Fruit fly (Drosophila melanogaster) whole organism, embryonic: ENCODE data around the gene Muc30E.

Source experiments
- Ada2b ChIP-seq: fragments of 200-800 bp; sonication (Bioruptor generic); IDR thresholded peaks from 2 replicates; pipeline ENCODE4 v1.3.6; 2022; ENCODE audit warnings: missing biosample characterization, missing genetic modification characterization
- B-H1 ChIP-seq: fragments of 200-800 bp; sonication (Bioruptor generic); IDR thresholded peaks from 3 replicates; pipeline ENCODE4 v1.3.6; 2022; ENCODE audit warnings: missing biosample characterization, missing genetic modification characterization
- Blimp-1 ChIP-seq: fragments of 200-800 bp; sonication (Bioruptor generic); optimal IDR thresholded peaks from 3 replicates; lab custom pipeline; 2018; ENCODE audit warnings: missing biosample characterization, missing genetic modification characterization, mild to moderate bottlenecking, moderate library complexity, missing genetic modification reagents
- CG12659 ChIP-seq: fragments of 200-800 bp; sonication (Bioruptor generic); optimal IDR thresholded peaks from 3 replicates; lab custom pipeline; 2017; ENCODE audit warnings: mild to moderate bottlenecking, missing biosample characterization, missing genetic modification reagents, missing genetic modification characterization
- CG12942 ChIP-seq: fragments of 200-800 bp; sonication (Bioruptor generic); optimal IDR thresholded peaks from 3 replicates; lab custom pipeline; 2016; ENCODE audit warnings: missing biosample characterization, missing genetic modification characterization
- CG16779 ChIP-seq: fragments of 200-800 bp; sonication (Bioruptor generic); IDR thresholded peaks from 2 replicates; pipeline ENCODE4 v1.3.6; 2022; ENCODE audit warnings: missing biosample characterization, missing genetic modification characterization
- CG17568 ChIP-seq: fragments of 200-800 bp; sonication (Bioruptor generic); optimal IDR thresholded peaks from 2 replicates; lab custom pipeline; 2018; ENCODE audit warnings: missing biosample characterization, mild to moderate bottlenecking, missing genetic modification characterization, moderate library complexity
- CG33557 ChIP-seq: fragments of 200-800 bp; sonication (Bioruptor generic); optimal IDR thresholded peaks from 2 replicates; lab custom pipeline; 2019; ENCODE audit warnings: missing biosample characterization, mild to moderate bottlenecking, missing genetic modification characterization, moderate library complexity
- CG34224 ChIP-seq: fragments of 200-800 bp; sonication (Bioruptor generic); IDR thresholded peaks from 3 replicates; pipeline ENCODE4 v1.3.6; 2022; ENCODE audit warnings: missing biosample characterization, missing genetic modification characterization; ENCODE audit not compliant: partially characterized antibody
- CG34376 ChIP-seq: fragments of 200-800 bp; sonication (Bioruptor generic); optimal IDR thresholded peaks from 2 replicates; lab custom pipeline; 2018; ENCODE audit warnings: missing biosample characterization, mild to moderate bottlenecking, missing genetic modification characterization
- CG3838 ChIP-seq: fragments of 200-800 bp; sonication (Bioruptor generic); optimal IDR thresholded peaks from 3 replicates; lab custom pipeline; 2016; ENCODE audit warnings: missing biosample characterization, missing genetic modification characterization
- CG4328 ChIP-seq: fragments of 200-800 bp; sonication (Bioruptor generic); optimal IDR thresholded peaks from 3 replicates; lab custom pipeline; 2017; ENCODE audit warnings: missing biosample characterization, missing genetic modification reagents, missing genetic modification characterization
- CG4854 ChIP-seq: fragments of 200-800 bp; sonication (Bioruptor generic); optimal IDR thresholded peaks from 2 replicates; lab custom pipeline; 2016; ENCODE audit warnings: missing biosample characterization, missing genetic modification characterization, inconsistent platforms
- CG7839 ChIP-seq: fragments of 200-800 bp; sonication (Bioruptor generic); optimal IDR thresholded peaks from 3 replicates; lab custom pipeline; 2018; ENCODE audit warnings: missing biosample characterization, mild to moderate bottlenecking, missing genetic modification characterization, moderate library complexity
- CG8281 ChIP-seq: fragments of 200-800 bp; sonication (Bioruptor generic); optimal IDR thresholded peaks from 2 replicates; lab custom pipeline; 2018; ENCODE audit warnings: missing biosample characterization, mild to moderate bottlenecking, missing genetic modification characterization, moderate library complexity
- CG9876 ChIP-seq: fragments of 200-800 bp; sonication (Bioruptor generic); optimal IDR thresholded peaks from 2 replicates; lab custom pipeline; 2016; ENCODE audit warnings: missing biosample characterization, missing genetic modification characterization
- Chrac-16 ChIP-seq: fragments of 200-800 bp; sonication (Bioruptor generic); optimal IDR thresholded peaks from 3 replicates; lab custom pipeline; 2016; ENCODE audit warnings: missing biosample characterization, missing genetic modification characterization
- Dad ChIP-seq: fragments of 200-800 bp; sonication (Bioruptor generic); optimal IDR thresholded peaks from 3 replicates; lab custom pipeline; 2016; ENCODE audit warnings: missing biosample characterization, missing genetic modification characterization
- Deaf1 ChIP-seq: fragments of 200-800 bp; optimal IDR thresholded peaks from 3 replicates; lab custom pipeline; 2019; ENCODE audit warnings: missing biosample characterization, mild to moderate bottlenecking, missing genetic modification characterization, moderate library complexity
- Dek ChIP-seq: fragments of 200-800 bp; sonication (Bioruptor generic); optimal IDR thresholded peaks from 3 replicates; lab custom pipeline; 2019; ENCODE audit warnings: missing biosample characterization, mild to moderate bottlenecking, missing genetic modification characterization, moderate library complexity
- Dll ChIP-seq: fragments of 200-800 bp; sonication (Bioruptor generic); IDR thresholded peaks from 4 replicates; pipeline ENCODE4 v1.3.6; 2022; ENCODE audit warnings: missing biosample characterization, missing genetic modification characterization; ENCODE audit not compliant: partially characterized antibody
- E2f2 ChIP-seq: fragments of 200-800 bp; sonication (Bioruptor generic); IDR thresholded peaks from 2 replicates; pipeline ENCODE4 v1.3.6; 2022; ENCODE audit warnings: missing biosample characterization, missing genetic modification characterization
- Elba2 ChIP-seq: fragments of 200-800 bp; sonication (Bioruptor generic); optimal IDR thresholded peaks from 3 replicates; lab custom pipeline; 2016; ENCODE audit warnings: missing biosample characterization, missing genetic modification characterization
- GATAe ChIP-seq: fragments of 200-800 bp; sonication (Bioruptor generic); conservative IDR thresholded peaks from 2 replicates; pipeline ENCODE4 v1.3.6; 2022; ENCODE audit warnings: missing biosample characterization, missing genetic modification characterization
- HLH4C ChIP-seq: fragments of 200-800 bp; sonication (Bioruptor generic); IDR thresholded peaks from 3 replicates; pipeline ENCODE4 v1.3.6; 2022; ENCODE audit warnings: missing biosample characterization, missing genetic modification characterization; ENCODE audit not compliant: partially characterized antibody
- HLHmδ ChIP-seq: fragments of 200-800 bp; sonication (Bioruptor generic); optimal IDR thresholded peaks from 2 replicates; lab custom pipeline; 2018; ENCODE audit warnings: missing biosample characterization, mild to moderate bottlenecking, missing genetic modification characterization, moderate library complexity
- HmgD ChIP-seq: fragments of 200-800 bp; sonication (Bioruptor generic); optimal IDR thresholded peaks from 3 replicates; lab custom pipeline; 2016; ENCODE audit warnings: missing biosample characterization, missing genetic modification characterization
- Kr ChIP-seq: fragments of 200-800 bp; sonication (Bioruptor generic); optimal IDR thresholded peaks from 2 replicates; lab custom pipeline; 2017; ENCODE audit warnings: missing biosample characterization, mild to moderate bottlenecking, missing genetic modification characterization
- Med ChIP-seq: fragments of 200-800 bp; sonication (Bioruptor generic); peaks from one replicate; lab custom pipeline; 2016; ENCODE audit warnings: missing biosample characterization, missing genetic modification characterization, mild to moderate bottlenecking, inconsistent platforms, moderate library complexity
- Oli ChIP-seq: fragments of 200-800 bp; sonication (Bioruptor generic); optimal IDR thresholded peaks from 2 replicates; lab custom pipeline; 2018; ENCODE audit warnings: missing biosample characterization, mild to moderate bottlenecking, missing genetic modification characterization, moderate library complexity
- Opbp ChIP-seq: fragments of 200-800 bp; sonication (Bioruptor generic); IDR thresholded peaks from 3 replicates; pipeline ENCODE4 v1.3.6; 2022; ENCODE audit warnings: missing biosample characterization, missing genetic modification characterization; ENCODE audit not compliant: partially characterized antibody
- Optix ChIP-seq: fragments of 200-800 bp; sonication (Bioruptor generic); IDR thresholded peaks from 3 replicates; pipeline ENCODE4 v1.3.6; 2022; ENCODE audit warnings: missing biosample characterization, missing genetic modification characterization
- Sry-δ ChIP-seq: fragments of 200-800 bp; sonication (Bioruptor generic); optimal IDR thresholded peaks from 2 replicates; lab custom pipeline; 2016; ENCODE audit warnings: missing biosample characterization, missing genetic modification characterization
- aop ChIP-seq: fragments of 200-800 bp; sonication (Bioruptor generic); IDR thresholded peaks from 2 replicates; pipeline ENCODE4 v1.3.6; 2022; ENCODE audit warnings: missing biosample characterization, missing genetic modification characterization
- gt ChIP-seq: fragments of 200-800 bp; sonication (Bioruptor generic); IDR thresholded peaks from 2 replicates; pipeline ENCODE4 v1.3.6; 2022; ENCODE audit warnings: missing biosample characterization, missing genetic modification characterization
- jigr1 ChIP-seq: fragments of 200-800 bp; sonication (Bioruptor generic); IDR thresholded peaks from 3 replicates; pipeline ENCODE4 v1.3.6; 2022; ENCODE audit warnings: missing biosample characterization, missing genetic modification characterization
- lov ChIP-seq, 2 experiments: fragments of 200-800 bp in 1 of 2; fragments of >200 bp in 1 of 2; sonication (Bioruptor generic) in 1 of 2; IDR thresholded peaks in 1 of 2; optimal IDR thresholded peaks in 1 of 2; 2 replicates in 1 of 2; 3 replicates in 1 of 2; pipeline versions ENCODE4 v1.3.6 to Lab custom; 2017 to 2022; ENCODE audit warnings: missing biosample characterization in 1 of 2, missing genetic modification characterization in 1 of 2
- maf-S ChIP-seq: fragments of 200-800 bp; sonication (Bioruptor generic); optimal IDR thresholded peaks from 2 replicates; lab custom pipeline; 2016; ENCODE audit warnings: missing biosample characterization, missing genetic modification characterization
- nerfin-1 ChIP-seq: fragments of 200-800 bp; sonication (Bioruptor generic); optimal IDR thresholded peaks from 3 replicates; lab custom pipeline; 2019; ENCODE audit warnings: missing biosample characterization, mild to moderate bottlenecking, missing genetic modification characterization, moderate library complexity
- org-1 ChIP-seq: fragments of 200-800 bp; sonication (Bioruptor generic); optimal IDR thresholded peaks from 2 replicates; lab custom pipeline; 2017; ENCODE audit warnings: missing biosample characterization, missing genetic modification characterization
- phol ChIP-seq: fragments of 200-800 bp; sonication (Bioruptor generic); optimal IDR thresholded peaks from 3 replicates; lab custom pipeline; 2018; ENCODE audit warnings: missing biosample characterization, mild to moderate bottlenecking, missing genetic modification characterization, moderate library complexity
- pros ChIP-seq: fragments of 200-800 bp; sonication (Bioruptor generic); optimal IDR thresholded peaks from 3 replicates; lab custom pipeline; 2019; ENCODE audit warnings: missing biosample characterization, mild to moderate bottlenecking, missing genetic modification characterization, moderate library complexity
- ro ChIP-seq: fragments of 200-800 bp; sonication (Bioruptor generic); IDR thresholded peaks from 2 replicates; pipeline ENCODE4 v1.3.6; 2022; ENCODE audit warnings: missing biosample characterization, missing genetic modification characterization
- shn ChIP-seq: fragments of 200-800 bp; sonication (Bioruptor generic); optimal IDR thresholded peaks from 3 replicates; lab custom pipeline; 2016; ENCODE audit warnings: missing biosample characterization, missing genetic modification characterization
- ssp ChIP-seq: fragments of 200-800 bp; sonication (Bioruptor generic); IDR thresholded peaks from 2 replicates; pipeline ENCODE4 v1.3.6; 2022; ENCODE audit warnings: missing biosample characterization, missing genetic modification characterization
- tna ChIP-seq: fragments of 200-800 bp; sonication (Bioruptor generic); IDR thresholded peaks from 2 replicates; pipeline ENCODE4 v1.3.6; 2022; ENCODE audit warnings: missing biosample characterization, missing genetic modification characterization; ENCODE audit not compliant: partially characterized antibody
- usp ChIP-seq: fragments of >200 bp; optimal IDR thresholded peaks from 2 replicates; lab custom pipeline; 2017; ENCODE audit warnings: missing biosample characterization, missing genetic modification characterization
- vnd ChIP-seq: fragments of 200-800 bp; sonication (Bioruptor generic); IDR thresholded peaks from 3 replicates; pipeline ENCODE4 v1.3.6; 2022; ENCODE audit warnings: missing biosample characterization, missing genetic modification characterization; ENCODE audit not compliant: partially characterized antibody
- zfh1 ChIP-seq: fragments of 200-800 bp; sonication (Bioruptor generic); IDR thresholded peaks from 3 replicates; pipeline ENCODE4 v1.3.6; 2022; ENCODE audit warnings: missing biosample characterization, missing genetic modification characterization

Gene Muc30E

dm6 chr2L:9938631-9939256 lies 35.8 kb upstream of the Muc30E start, which contains the start of the genes Datp and CG4619 (continued):
- TF ChIP-seq vnd (no peak), Optix (no peak), HLHmδ (no peak), Med (peak; percentile 96), usp (GFP tag; lab: Kevin White, UChicago) (no peak), CG7839 (no peak), Chrac-16 (GFP tag; lab: Kevin White, UChicago) (peak; percentile 1), CG34376 (GFP tag; lab: Kevin White, UChicago) (peak; percentile 31), GATAe (GFP tag; lab: Robert Waterston, UW) (no peak), ssp (GFP tag; lab: Robert Waterston, UW) (no peak), Blimp-1 (no peak), CG17568 (no peak), CG16779 (no peak), ro (GFP tag; lab: Robert Waterston, UW) (no peak), jigr1 (GFP tag; lab: Robert Waterston, UW) (no peak), Sry-δ (GFP tag; lab: Kevin White, UChicago) (peak; percentile 30), HmgD (GFP tag; lab: Kevin White, UChicago) (peak; percentile 66), Elba2 (GFP tag; lab: Kevin White, UChicago) (peak; percentile 61), Kr (GFP tag; lab: Kevin White, UChicago) (no peak), CG4328 (GFP tag; lab: Kevin White, UChicago) (no peak), aop (no peak), Dll (no peak), HLH4C (GFP tag; lab: Robert Waterston, UW) (no peak), Deaf1 (tag; lab: Kevin White, UChicago) (no peak), CG34224 (GFP tag; lab: Robert Waterston, UW) (peak; percentile 43; the same call in 1 of the 3 replicates), Dad (GFP tag; lab: Kevin White, UChicago) (peak; percentile 50), CG12942 (peak; percentile 50), CG4854 (peak; percentile 16), lov (optimal IDR thresholded peaks at IDR 0.05; lab: Kevin White, UChicago) (no peak), lov (GFP tag; IDR thresholded peaks at IDR 0.05; lab: Robert Waterston, UW) (peak; percentile 72; the same call in 1 of the 3 replicates), CG33557 (GFP tag; lab: Kevin White, UChicago) (no peak), CG12659 (peak; percentile 44), Oli (tag; lab: Kevin White, UChicago) (no peak), CG3838 (GFP tag; lab: Kevin White, UChicago) (no peak), E2f2 (GFP tag; lab: Robert Waterston, UW) (peak; percentile 32; the same call in 1 of the 2 replicates), zfh1 (GFP tag; lab: Robert Waterston, UW) (peak; percentile 52; the same call in 2 of the 3 replicates), nerfin-1 (tag; lab: Kevin White, UChicago) (no peak), CG9876 (GFP tag; lab: Kevin White, UChicago) (peak; percentile 48), B-H1 (GFP tag; lab: Robert Waterston, UW) (no peak), Opbp (GFP tag; lab: Robert Waterston, UW) (no peak), phol (tag; lab: Kevin White, UChicago) (peak; percentile 39), Dek (tag; lab: Kevin White, UChicago) (no peak), maf-S (GFP tag; lab: Kevin White, UChicago) (peak; percentile 25), gt (GFP tag; lab: Robert Waterston, UW) (no peak), Ada2b (GFP tag; lab: Robert Waterston, UW) (no peak; the same call in 1 of the 2 replicates), CG8281 (tag; lab: Kevin White, UChicago) (no peak), shn (peak; percentile 76), pros (no peak), tna (GFP tag; lab: Robert Waterston, UW) (no peak), org-1 (GFP tag; lab: Kevin White, UChicago) (no peak)
